Fruit fly (Drosophila melanogaster) whole organism, prepupa: Measurements from ENCODE around the gene AdamTS-A.

Experiments
- CG10631 ChIP-seq: fragments of 200-800 bp; sonication (Bioruptor generic); optimal IDR thresholded peaks from 2 replicates; lab custom pipeline; 2016; ENCODE audit warnings: missing biosample characterization, missing genetic modification characterization
- CG11294 ChIP-seq: fragments of 200-800 bp; sonication (Bioruptor generic); IDR thresholded peaks from 2 replicates; pipeline ENCODE4 v1.3.6; 2022; ENCODE audit warnings: missing biosample characterization, missing genetic modification characterization
- CG11762 ChIP-seq: fragments of 200-800 bp; sonication (Bioruptor generic); optimal IDR thresholded peaks from 3 replicates; lab custom pipeline; 2016; ENCODE audit warnings: missing biosample characterization, missing genetic modification characterization; ENCODE audit not compliant: insufficient read depth
- CG15336 ChIP-seq: fragments of 200-800 bp; sonication (Bioruptor generic); IDR thresholded peaks from 2 replicates; pipeline ENCODE4 v1.3.6; 2022; ENCODE audit warnings: missing biosample characterization, missing genetic modification characterization
- CG1621 ChIP-seq: fragments of 200-800 bp; sonication (Bioruptor generic); optimal IDR thresholded peaks from 3 replicates; lab custom pipeline; 2018; ENCODE audit warnings: missing biosample characterization, mild to moderate bottlenecking, missing genetic modification characterization
- CG31627 ChIP-seq: fragments of 200-800 bp; sonication (Bioruptor generic); optimal IDR thresholded peaks from 3 replicates; lab custom pipeline; 2016; ENCODE audit warnings: missing biosample characterization, missing genetic modification characterization
- CG32006 ChIP-seq: fragments of 200-800 bp; sonication (Bioruptor generic); optimal IDR thresholded peaks from 3 replicates; lab custom pipeline; 2017; ENCODE audit warnings: missing biosample characterization, mild to moderate bottlenecking, missing genetic modification characterization
- CG3919 ChIP-seq: fragments of 200-800 bp; sonication (Bioruptor generic); optimal IDR thresholded peaks from 3 replicates; lab custom pipeline; 2016; ENCODE audit warnings: missing biosample characterization, missing genetic modification characterization
- CG4318 ChIP-seq: fragments of 200-800 bp; sonication (Bioruptor generic); optimal IDR thresholded peaks from 3 replicates; lab custom pipeline; 2017; ENCODE audit warnings: missing biosample characterization, mild to moderate bottlenecking, missing genetic modification characterization
- CG6163 ChIP-seq: fragments of 200-800 bp; sonication (Bioruptor generic); IDR thresholded peaks from 3 replicates; pipeline ENCODE4 v1.3.6; 2022; ENCODE audit warnings: missing biosample characterization, missing genetic modification characterization
- CG6792 ChIP-seq: fragments of 200-800 bp; sonication (Bioruptor generic); optimal IDR thresholded peaks from 3 replicates; lab custom pipeline; 2016; ENCODE audit warnings: missing biosample characterization, missing genetic modification characterization
- CG6854 ChIP-seq: fragments of 200-800 bp; sonication (Bioruptor generic); optimal IDR thresholded peaks from 2 replicates; lab custom pipeline; 2017; ENCODE audit warnings: missing biosample characterization, mild to moderate bottlenecking, missing genetic modification characterization
- CG7368 ChIP-seq: fragments of 200-800 bp; sonication (Bioruptor generic); optimal IDR thresholded peaks from 3 replicates; lab custom pipeline; 2016; ENCODE audit warnings: missing biosample characterization, missing genetic modification characterization
- CG8119 ChIP-seq: fragments of 200-800 bp; sonication (Bioruptor generic); IDR thresholded peaks from 3 replicates; pipeline ENCODE4 v1.3.6; 2022; ENCODE audit warnings: missing biosample characterization, missing genetic modification characterization
- CG8319 ChIP-seq: fragments of 200-800 bp; sonication (Bioruptor generic); optimal IDR thresholded peaks from 3 replicates; lab custom pipeline; 2016; ENCODE audit warnings: missing biosample characterization, missing genetic modification characterization
- CG9139 ChIP-seq: fragments of 200-800 bp; sonication (Bioruptor generic); optimal IDR thresholded peaks from 3 replicates; lab custom pipeline; 2017; ENCODE audit warnings: missing biosample characterization, mild to moderate bottlenecking, missing genetic modification characterization
- Eip75B ChIP-seq: fragments of 200-800 bp; sonication (Bioruptor generic); optimal IDR thresholded peaks from 3 replicates; lab custom pipeline; 2016; ENCODE audit warnings: missing biosample characterization, missing genetic modification characterization
- Eip78C ChIP-seq: fragments of 200-800 bp; sonication (Bioruptor generic); peaks from one replicate; lab custom pipeline; 2016; ENCODE audit warnings: missing biosample characterization, missing genetic modification characterization
- Eip93F ChIP-seq: fragments of 200-800 bp; sonication (Bioruptor generic); optimal IDR thresholded peaks from 2 replicates; lab custom pipeline; 2016; ENCODE audit warnings: missing biosample characterization, mild to moderate bottlenecking, missing genetic modification characterization
- Ets96B ChIP-seq: fragments of 200-800 bp; optimal IDR thresholded peaks from 2 replicates; lab custom pipeline; 2019; ENCODE audit warnings: missing biosample characterization, mild to moderate bottlenecking, missing genetic modification characterization, moderate library complexity
- Gug ChIP-seq: fragments of 200-800 bp; sonication (Bioruptor generic); IDR thresholded peaks from 2 replicates; pipeline ENCODE4 v1.3.6; 2022; ENCODE audit warnings: missing biosample characterization, missing genetic modification characterization
- Hr38 ChIP-seq: sonication (Bioruptor generic); optimal IDR thresholded peaks from 2 replicates; lab custom pipeline; 2016; ENCODE audit warnings: missing biosample characterization, missing genetic modification characterization
- Hr4 ChIP-seq: fragments of 200-800 bp; sonication (Bioruptor generic); optimal IDR thresholded peaks from 3 replicates; lab custom pipeline; 2016; ENCODE audit warnings: missing biosample characterization, missing genetic modification characterization
- Lpt ChIP-seq: fragments of 200-800 bp; sonication (Bioruptor generic); optimal IDR thresholded peaks from 3 replicates; lab custom pipeline; 2016; ENCODE audit warnings: missing biosample characterization, missing genetic modification characterization
- Met ChIP-seq: fragments of 200-800 bp; sonication (Bioruptor generic); optimal IDR thresholded peaks from 3 replicates; lab custom pipeline; 2016; ENCODE audit warnings: missing biosample characterization, missing genetic modification characterization
- OdsH ChIP-seq: fragments of 200-800 bp; sonication (Bioruptor generic); optimal IDR thresholded peaks from 3 replicates; lab custom pipeline; 2016; ENCODE audit warnings: missing biosample characterization, missing genetic modification characterization
- Smox ChIP-seq: fragments of 200-800 bp; sonication (Bioruptor generic); optimal IDR thresholded peaks from 3 replicates; lab custom pipeline; 2016; ENCODE audit warnings: missing biosample characterization, missing genetic modification characterization
- Sox14 ChIP-seq: fragments of 200-800 bp; sonication (Bioruptor generic); optimal IDR thresholded peaks from 3 replicates; lab custom pipeline; 2016; ENCODE audit warnings: missing biosample characterization, missing genetic modification characterization
- achi ChIP-seq: fragments of 200-800 bp; sonication (Bioruptor generic); optimal IDR thresholded peaks from 3 replicates; lab custom pipeline; 2016; ENCODE audit warnings: missing biosample characterization, missing genetic modification characterization
- acj6 ChIP-seq: fragments of 200-800 bp; sonication (Bioruptor generic); optimal IDR thresholded peaks from 3 replicates; lab custom pipeline; 2016; ENCODE audit warnings: missing biosample characterization, missing genetic modification characterization
- cyc ChIP-seq: fragments of 200-800 bp; sonication (Bioruptor generic); optimal IDR thresholded peaks from 3 replicates; lab custom pipeline; 2016; ENCODE audit warnings: missing biosample characterization, missing genetic modification characterization
- dac ChIP-seq: fragments of 200-800 bp; sonication (Bioruptor generic); optimal IDR thresholded peaks from 2 replicates; lab custom pipeline; 2017; ENCODE audit warnings: missing biosample characterization, mild to moderate bottlenecking, missing genetic modification characterization
- dsx ChIP-seq: fragments of 200-800 bp; optimal IDR thresholded peaks from 3 replicates; lab custom pipeline; 2019; ENCODE audit warnings: missing biosample characterization, mild to moderate bottlenecking, missing genetic modification characterization, moderate library complexity; ENCODE audit not compliant: poor library complexity, severe bottlenecking
- eg ChIP-seq: fragments of 200-800 bp; sonication (Bioruptor generic); IDR thresholded peaks from 3 replicates; pipeline ENCODE4 v1.3.6; 2022; ENCODE audit warnings: missing biosample characterization, missing genetic modification characterization
- esn ChIP-seq: fragments of 200-800 bp; sonication (Bioruptor generic); optimal IDR thresholded peaks from 2 replicates; lab custom pipeline; 2016; ENCODE audit warnings: missing biosample characterization, mild to moderate bottlenecking, missing genetic modification characterization, moderate library complexity
- fd59A ChIP-seq: fragments of 200-800 bp; sonication (Bioruptor generic); optimal IDR thresholded peaks from 2 replicates; lab custom pipeline; 2017; ENCODE audit warnings: missing biosample characterization, mild to moderate bottlenecking, missing genetic modification characterization, missing genetic modification reagents
- fd85E ChIP-seq: fragments of 200-800 bp; sonication (Bioruptor generic); optimal IDR thresholded peaks from 3 replicates; lab custom pipeline; 2016; ENCODE audit warnings: missing biosample characterization, missing genetic modification characterization
- net ChIP-seq: fragments of 200-800 bp; sonication (Bioruptor generic); optimal IDR thresholded peaks from 3 replicates; lab custom pipeline; 2016; ENCODE audit warnings: missing biosample characterization, missing genetic modification characterization
- pdm3 ChIP-seq: fragments of 200-800 bp; sonication (Bioruptor generic); optimal IDR thresholded peaks from 3 replicates; lab custom pipeline; 2016; ENCODE audit warnings: missing biosample characterization, missing genetic modification characterization
- salr ChIP-seq, 2 experiments: fragments of 200-800 bp; sonication (Bioruptor generic); optimal IDR thresholded peaks; 3 replicates each; lab custom pipeline; 2016 to 2018; ENCODE audit warnings: missing biosample characterization in 2 of 2, missing genetic modification characterization in 2 of 2, mild to moderate bottlenecking in 1 of 2
- spab ChIP-seq: fragments of 200-800 bp; sonication (Bioruptor generic); optimal IDR thresholded peaks from 2 replicates; lab custom pipeline; 2017; ENCODE audit warnings: missing biosample characterization, mild to moderate bottlenecking, missing genetic modification characterization, missing genetic modification reagents
- ss ChIP-seq, 2 experiments: fragments of 200-800 bp; sonication (Bioruptor generic); optimal IDR thresholded peaks; 2 replicates in 1 of 2; 3 replicates in 1 of 2; lab custom pipeline; 2017 to 2018; ENCODE audit warnings: mild to moderate bottlenecking in 2 of 2, missing biosample characterization in 2 of 2, missing genetic modification characterization in 2 of 2, moderate library complexity in 1 of 2
- svp ChIP-seq: fragments of 200-800 bp; sonication (Bioruptor generic); peaks from one replicate; lab custom pipeline; 2016; ENCODE audit warnings: missing biosample characterization, missing genetic modification characterization
- topi ChIP-seq: fragments of 200-800 bp; sonication (Bioruptor generic); optimal IDR thresholded peaks from 3 replicates; lab custom pipeline; 2016; ENCODE audit warnings: missing biosample characterization, missing genetic modification characterization

The AdamTS-A gene

dm6 chr3R:15409772-15410688 lies 66.0 kb downstream of the AdamTS-A start (continued):
- TF ChIP-seq CG11294 (GFP tag; lab: Robert Waterston, UW) (peak; percentile 28; the same call in 1 of the 2 replicates), CG8119 (0 out of 3 replicates have a peak, but pooled peaks have one; percentile 12), esn (GFP tag; lab: Kevin White, UChicago) (peak; percentile 66), CG10631 (GFP tag; lab: Kevin White, UChicago) (peak; percentile 13), fd85E (GFP tag; lab: Kevin White, UChicago) (no peak), Eip75B (GFP tag; lab: Kevin White, UChicago) (no peak), CG11762 (peak; percentile 27), svp (GFP tag; lab: Kevin White, UChicago) (peak; percentile 44), Eip93F (peak; percentile 25), ss (GFP tag; optimal IDR thresholded peaks at IDR 0.05; lab: Kevin White, UChicago) (no peak), CG4318 (peak; percentile 25), Hr38 (GFP tag; lab: Kevin White, UChicago) (no peak), CG32006 (GFP tag; lab: Kevin White, UChicago) (peak; percentile 61), CG6792 (GFP tag; lab: Kevin White, UChicago) (peak; percentile 20), CG6854 (no peak), CG1621 (tag; lab: Kevin White, UChicago) (no peak), acj6 (GFP tag; lab: Kevin White, UChicago) (no peak), achi (GFP tag; lab: Kevin White, UChicago) (peak; percentile 26), salr (GFP tag; optimal IDR thresholded peaks at IDR 0.05; lab: Kevin White, UChicago) (peak in 1 of 2 experiments; percentile 55)

DNA sequence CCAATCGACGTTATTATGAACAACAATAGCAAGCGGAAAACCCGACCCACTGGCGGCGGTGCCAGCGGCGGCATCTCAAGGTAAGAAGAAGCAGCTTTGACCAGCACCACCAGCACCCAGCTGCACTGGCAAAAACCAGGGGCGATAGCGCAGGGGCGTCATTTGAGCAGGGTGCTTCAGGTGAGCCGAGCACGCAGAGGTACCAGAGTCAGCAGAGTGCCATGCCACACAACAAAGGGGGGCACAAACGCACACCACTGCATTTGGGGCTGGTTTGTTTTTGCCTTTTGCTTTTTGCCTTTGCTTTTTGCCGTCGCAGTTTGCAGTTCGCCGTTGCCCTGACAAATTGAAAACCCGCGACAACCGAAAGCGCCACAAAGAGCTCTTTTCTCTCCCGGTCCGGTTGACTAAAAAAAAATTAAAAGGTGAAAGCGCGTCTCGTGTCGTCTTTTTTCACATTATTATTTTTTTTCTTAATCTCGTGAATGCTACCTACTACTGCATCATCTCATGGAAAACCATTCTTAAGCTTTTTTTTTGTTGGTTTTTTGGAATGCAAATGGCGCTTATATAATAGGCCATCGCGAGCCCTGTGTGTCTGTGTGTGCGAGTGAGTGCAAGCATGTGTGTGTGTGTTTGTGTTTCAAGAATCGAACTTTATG lies 66.8 kb downstream of the AdamTS-A start:
- peak; percentile 1 for TF ChIP-seq pdm3 (GFP tag; lab: Kevin White, UChicago)
- peak; percentile 13 for TF ChIP-seq OdsH (GFP tag; lab: Kevin White, UChicago)
- peak; percentile 64; the same call in 1 of the 2 replicates for TF ChIP-seq CG15336 (GFP tag; lab: Robert Waterston, UW)
- peak; percentile 14 for TF ChIP-seq esn (GFP tag; lab: Kevin White, UChicago)
- peak; percentile 15 for TF ChIP-seq Met (GFP tag; lab: Kevin White, UChicago)
- peak; percentile 79 for TF ChIP-seq svp (GFP tag; lab: Kevin White, UChicago)
- peak; percentile 60; the same call in 2 of the 3 replicates for TF ChIP-seq CG8119
- peak; percentile 65; the same call in 2 of the 3 replicates for TF ChIP-seq eg (GFP tag; lab: Robert Waterston, UW)
- TF ChIP-seq dac (GFP tag; lab: Kevin White, UChicago) = peak; percentile 40
- TF ChIP-seq fd59A (GFP tag; lab: Kevin White, UChicago) = no peak
- TF ChIP-seq CG11762 = peak; percentile 5
- TF ChIP-seq salr (GFP tag; optimal IDR thresholded peaks at IDR 0.05; lab: Kevin White, UChicago) = no peak
- no peak for TF ChIP-seq spab (GFP tag; lab: Kevin White, UChicago)
- peak; percentile 43; the same call in 2 of the 3 replicates for TF ChIP-seq CG6163
- TF ChIP-seq topi (GFP tag; lab: Kevin White, UChicago) = peak; percentile 32
- TF ChIP-seq CG8319 = no peak
- TF ChIP-seq CG3919 = peak; percentile 52
- peak; percentile 48; the same call in 1 of the 2 replicates for TF ChIP-seq CG11294 (GFP tag; lab: Robert Waterston, UW)
- peak; percentile 38 for TF ChIP-seq Hr4 (GFP tag; lab: Kevin White, UChicago)
- TF ChIP-seq CG31627 (GFP tag; lab: Kevin White, UChicago) = peak; percentile 23
- TF ChIP-seq cyc (GFP tag; lab: Kevin White, UChicago) = peak; percentile 41
- TF ChIP-seq ss (GFP tag; optimal IDR thresholded peaks at IDR 0.05; lab: Kevin White, UChicago) = no peak
- peak; percentile 41 for TF ChIP-seq Eip78C (GFP tag; lab: Kevin White, UChicago)
- TF ChIP-seq Ets96B (tag; lab: Kevin White, UChicago) = no peak
- TF ChIP-seq Eip93F = no peak
- peak; percentile 4 for TF ChIP-seq CG7368 (GFP tag; lab: Kevin White, UChicago)
- no peak for TF ChIP-seq CG1621 (tag; lab: Kevin White, UChicago)
- TF ChIP-seq Lpt (GFP tag; lab: Kevin White, UChicago) = peak; percentile 37
- 0 out of 2 replicates have a peak, but pooled peaks have one; percentile 42 for TF ChIP-seq Gug (GFP tag; lab: Robert Waterston, UW)
- TF ChIP-seq dsx (GFP tag; lab: Kevin White, UChicago) = no peak
- no peak for TF ChIP-seq CG9139
- peak; percentile 26 for TF ChIP-seq Eip75B (GFP tag; lab: Kevin White, UChicago)
- TF ChIP-seq net (GFP tag; lab: Kevin White, UChicago) = peak; percentile 23
- TF ChIP-seq achi (GFP tag; lab: Kevin White, UChicago) = peak; percentile 20
- TF ChIP-seq Smox (GFP tag; lab: Kevin White, UChicago) = peak; percentile 30
- TF ChIP-seq CG32006 (GFP tag; lab: Kevin White, UChicago) = peak; percentile 41
- TF ChIP-seq Sox14 (GFP tag; lab: Kevin White, UChicago) = peak; percentile 25
